Fruit fly (Drosophila melanogaster) whole organism, embryonic: Measurements from ENCODE around the gene CG4041.

Experiments used
- Bdp1 ChIP-seq: fragments of 200-800 bp; sonication (Bioruptor generic); optimal IDR thresholded peaks from 3 replicates; lab custom pipeline; 2016; ENCODE audit warnings: missing biosample characterization, missing genetic modification characterization
- Blimp-1 ChIP-seq: fragments of 200-800 bp; sonication (Bioruptor generic); optimal IDR thresholded peaks from 3 replicates; lab custom pipeline; 2018; ENCODE audit warnings: missing biosample characterization, missing genetic modification characterization, mild to moderate bottlenecking, moderate library complexity, missing genetic modification reagents
- CG10321 ChIP-seq: fragments of 200-800 bp; sonication (Bioruptor generic); IDR thresholded peaks from 2 replicates; pipeline ENCODE4 v1.3.6; 2022; ENCODE audit warnings: missing biosample characterization, missing genetic modification characterization
- CG11696 ChIP-seq: fragments of 200-800 bp; sonication (Bioruptor generic); IDR thresholded peaks from 2 replicates; pipeline ENCODE4 v1.3.6; 2022; ENCODE audit warnings: missing biosample characterization, missing genetic modification characterization
- CG13894 ChIP-seq: fragments of 200-800 bp; sonication (Bioruptor generic); optimal IDR thresholded peaks from 3 replicates; lab custom pipeline; 2018; ENCODE audit warnings: missing biosample characterization, mild to moderate bottlenecking, missing genetic modification characterization, moderate library complexity
- CG15514 ChIP-seq: fragments of 200-800 bp; sonication (Bioruptor generic); optimal IDR thresholded peaks from 3 replicates; lab custom pipeline; 2017; ENCODE audit warnings: missing biosample characterization, missing genetic modification characterization, mild to moderate bottlenecking, moderate library complexity, missing genetic modification reagents
- CG17359 ChIP-seq: fragments of 200-800 bp; sonication (Bioruptor generic); optimal IDR thresholded peaks from 3 replicates; lab custom pipeline; 2018; ENCODE audit warnings: missing biosample characterization, mild to moderate bottlenecking, missing genetic modification characterization, moderate library complexity
- CG18619 ChIP-seq: fragments of 200-800 bp; sonication (Bioruptor generic); optimal IDR thresholded peaks from 3 replicates; lab custom pipeline; 2017; ENCODE audit warnings: missing biosample characterization, mild to moderate bottlenecking, missing genetic modification characterization
- CG2129 ChIP-seq: fragments of 200-800 bp; sonication (Bioruptor generic); IDR thresholded peaks from 2 replicates; pipeline ENCODE4 v1.3.6; 2022; ENCODE audit warnings: missing biosample characterization, missing genetic modification characterization; ENCODE audit not compliant: partially characterized antibody
- CG32772 ChIP-seq: fragments of 200-800 bp; sonication (Bioruptor generic); IDR thresholded peaks from 2 replicates; pipeline ENCODE4 v1.3.6; 2022; ENCODE audit warnings: missing biosample characterization, missing genetic modification characterization
- CG34224 ChIP-seq: fragments of 200-800 bp; sonication (Bioruptor generic); IDR thresholded peaks from 3 replicates; pipeline ENCODE4 v1.3.6; 2022; ENCODE audit warnings: missing biosample characterization, missing genetic modification characterization; ENCODE audit not compliant: partially characterized antibody
- CG34422 ChIP-seq: fragments of 200-800 bp; sonication (Bioruptor generic); IDR thresholded peaks from 3 replicates; pipeline ENCODE4 v1.3.6; 2022; ENCODE audit warnings: missing biosample characterization, missing genetic modification characterization
- CG3847 ChIP-seq: fragments of 200-800 bp; sonication (Bioruptor generic); IDR thresholded peaks from 2 replicates; pipeline ENCODE4 v1.3.6; 2022; ENCODE audit warnings: missing biosample characterization, missing genetic modification characterization
- CG4617 ChIP-seq: fragments of 200-800 bp; sonication (Bioruptor generic); optimal IDR thresholded peaks from 3 replicates; lab custom pipeline; 2016; ENCODE audit warnings: missing biosample characterization, missing genetic modification characterization, borderline replicate concordance
- CG5180 ChIP-seq: fragments of 200-800 bp; sonication (Bioruptor generic); optimal IDR thresholded peaks from 3 replicates; lab custom pipeline; 2017; ENCODE audit warnings: missing biosample characterization, missing genetic modification characterization, mild to moderate bottlenecking, moderate library complexity, missing genetic modification reagents
- CG5245 ChIP-seq: fragments of 200-800 bp; sonication (Bioruptor generic); optimal IDR thresholded peaks from 3 replicates; lab custom pipeline; 2016; ENCODE audit warnings: missing biosample characterization, missing genetic modification characterization
- CG6791 ChIP-seq: fragments of 200-800 bp; sonication (Bioruptor generic); IDR thresholded peaks from 3 replicates; pipeline ENCODE4 v1.3.6; 2022; ENCODE audit warnings: missing biosample characterization, missing genetic modification characterization; ENCODE audit not compliant: partially characterized antibody
- CG7745 ChIP-seq: fragments of 200-800 bp; sonication (Bioruptor generic); optimal IDR thresholded peaks from 2 replicates; lab custom pipeline; 2018; ENCODE audit warnings: missing biosample characterization, mild to moderate bottlenecking, missing genetic modification characterization, moderate library complexity
- CG8359 ChIP-seq: fragments of 200-800 bp; sonication (Bioruptor generic); optimal IDR thresholded peaks from 2 replicates; lab custom pipeline; 2017; ENCODE audit warnings: missing biosample characterization, mild to moderate bottlenecking, missing genetic modification characterization, borderline replicate concordance
- CG9932 ChIP-seq: fragments of 200-800 bp; sonication (Bioruptor generic); IDR thresholded peaks from 2 replicates; pipeline ENCODE4 v1.3.6; 2022; ENCODE audit warnings: missing biosample characterization, missing genetic modification characterization
- CHES-1-like ChIP-seq: fragments of 200-800 bp; sonication (Bioruptor generic); optimal IDR thresholded peaks from 2 replicates; lab custom pipeline; 2016; ENCODE audit warnings: missing biosample characterization, missing genetic modification characterization
- Dek ChIP-seq: fragments of 200-800 bp; sonication (Bioruptor generic); optimal IDR thresholded peaks from 3 replicates; lab custom pipeline; 2019; ENCODE audit warnings: missing biosample characterization, mild to moderate bottlenecking, missing genetic modification characterization, moderate library complexity
- Dref ChIP-seq: fragments of 200-800 bp; sonication (Bioruptor generic); IDR thresholded peaks from 2 replicates; pipeline ENCODE4 v1.3.6; 2022; ENCODE audit warnings: missing biosample characterization, missing genetic modification characterization
- Gug ChIP-seq: fragments of 200-800 bp; sonication (Bioruptor generic); IDR thresholded peaks from 4 replicates; pipeline ENCODE4 v1.3.6; 2022; ENCODE audit warnings: missing biosample characterization, missing genetic modification characterization
- H2.0 ChIP-seq: fragments of 200-800 bp; sonication (Bioruptor generic); IDR thresholded peaks from 2 replicates; pipeline ENCODE4 v1.3.6; 2022; ENCODE audit warnings: missing biosample characterization, missing genetic modification characterization
- Hr3 ChIP-seq: fragments of 200-800 bp; sonication (Bioruptor generic); optimal IDR thresholded peaks from 3 replicates; lab custom pipeline; 2016; ENCODE audit warnings: missing biosample characterization, missing genetic modification characterization
- Lhr ChIP-seq: fragments of 200-800 bp; sonication (Bioruptor generic); optimal IDR thresholded peaks from 3 replicates; lab custom pipeline; 2017; ENCODE audit warnings: mild to moderate bottlenecking, missing biosample characterization, missing genetic modification reagents, missing genetic modification characterization
- Mes4 ChIP-seq: fragments of 200-800 bp; sonication (Bioruptor generic); optimal IDR thresholded peaks from 2 replicates; lab custom pipeline; 2016; ENCODE audit warnings: missing biosample characterization, missing genetic modification characterization
- PHDP ChIP-seq: fragments of 200-800 bp; sonication (Bioruptor generic); optimal IDR thresholded peaks from 3 replicates; lab custom pipeline; 2018; ENCODE audit warnings: missing biosample characterization, mild to moderate bottlenecking, missing genetic modification characterization, moderate library complexity
- ab ChIP-seq: fragments of 200-800 bp; sonication (Bioruptor generic); optimal IDR thresholded peaks from 2 replicates; lab custom pipeline; 2016; ENCODE audit warnings: missing biosample characterization, missing genetic modification characterization
- corto ChIP-seq: fragments of 200-800 bp; sonication (Bioruptor generic); optimal IDR thresholded peaks from 2 replicates; lab custom pipeline; 2016; ENCODE audit warnings: missing biosample characterization, mild to moderate bottlenecking, missing genetic modification characterization, moderate library complexity
- disco-r ChIP-seq: fragments of 200-800 bp; sonication (Bioruptor generic); optimal IDR thresholded peaks from 2 replicates; lab custom pipeline; 2016; ENCODE audit warnings: missing biosample characterization, missing genetic modification characterization
- dm ChIP-seq: fragments of 200-800 bp; sonication (Bioruptor generic); optimal IDR thresholded peaks from 3 replicates; lab custom pipeline; 2016; ENCODE audit warnings: missing biosample characterization, missing genetic modification characterization
- ewg ChIP-seq: fragments of 200-800 bp; sonication (Bioruptor generic); optimal IDR thresholded peaks from 3 replicates; lab custom pipeline; 2017; ENCODE audit warnings: mild to moderate bottlenecking, missing biosample characterization, missing genetic modification reagents, missing genetic modification characterization
- grau ChIP-seq: fragments of 200-800 bp; optimal IDR thresholded peaks from 3 replicates; lab custom pipeline; 2019; ENCODE audit warnings: missing biosample characterization, mild to moderate bottlenecking, missing genetic modification characterization, moderate library complexity
- kay ChIP-seq: fragments of 200-800 bp; sonication (Bioruptor generic); optimal IDR thresholded peaks from 2 replicates; lab custom pipeline; 2016; ENCODE audit warnings: missing biosample characterization, missing genetic modification characterization
- kni ChIP-seq: fragments of 200-800 bp; sonication (Bioruptor generic); optimal IDR thresholded peaks from 3 replicates; lab custom pipeline; 2017; ENCODE audit warnings: mild to moderate bottlenecking, missing biosample characterization, missing genetic modification reagents, missing genetic modification characterization
- nom ChIP-seq: fragments of 200-800 bp; sonication (Bioruptor generic); optimal IDR thresholded peaks from 2 replicates; lab custom pipeline; 2017; ENCODE audit warnings: missing biosample characterization, missing genetic modification characterization, mild to moderate bottlenecking, moderate library complexity, missing genetic modification reagents
- pfk ChIP-seq: fragments of 200-800 bp; sonication (Bioruptor generic); optimal IDR thresholded peaks from 2 replicates; lab custom pipeline; 2018; ENCODE audit warnings: missing biosample characterization, mild to moderate bottlenecking, missing genetic modification characterization, moderate library complexity
- repo ChIP-seq: fragments of 200-800 bp; sonication (Bioruptor generic); optimal IDR thresholded peaks from 2 replicates; lab custom pipeline; 2016; ENCODE audit warnings: missing biosample characterization, missing genetic modification characterization
- row ChIP-seq: fragments of 200-800 bp; sonication (Bioruptor generic); IDR thresholded peaks from 3 replicates; pipeline ENCODE4 v1.3.6; 2022; ENCODE audit warnings: missing biosample characterization, missing genetic modification characterization
- sens-2 ChIP-seq: fragments of 200-800 bp; sonication (Bioruptor generic); IDR thresholded peaks from 2 replicates; pipeline ENCODE4 v1.3.6; 2022; ENCODE audit warnings: missing biosample characterization, missing genetic modification characterization
- sima ChIP-seq: fragments of 200-800 bp; sonication (Bioruptor generic); optimal IDR thresholded peaks from 2 replicates; lab custom pipeline; 2016; ENCODE audit warnings: missing biosample characterization, missing genetic modification characterization
- sug ChIP-seq: fragments of 200-800 bp; optimal IDR thresholded peaks from 2 replicates; lab custom pipeline; 2019; ENCODE audit warnings: missing biosample characterization, mild to moderate bottlenecking, missing genetic modification characterization, moderate library complexity
- tio ChIP-seq: fragments of 200-800 bp; sonication (Bioruptor generic); optimal IDR thresholded peaks from 2 replicates; lab custom pipeline; 2017; ENCODE audit warnings: missing biosample characterization, missing genetic modification characterization, inconsistent platforms
- trh ChIP-seq: fragments of 200-800 bp; sonication (Bioruptor generic); optimal IDR thresholded peaks from 2 replicates; lab custom pipeline; 2016; ENCODE audit warnings: missing biosample characterization, missing genetic modification characterization
- wor ChIP-seq: fragments of 200-800 bp; sonication (Bioruptor generic); IDR thresholded peaks from 2 replicates; pipeline ENCODE4 v1.3.6; 2022; ENCODE audit warnings: missing biosample characterization, missing genetic modification characterization
- yki ChIP-seq: fragments of >200 bp; optimal IDR thresholded peaks from 3 replicates; lab custom pipeline; 2018
- zf30C ChIP-seq: fragments of 200-800 bp; sonication (Bioruptor generic); optimal IDR thresholded peaks from 3 replicates; lab custom pipeline; 2018; ENCODE audit warnings: missing biosample characterization, mild to moderate bottlenecking, missing genetic modification characterization

Gene CG4041

dm6 chrX:4939788-4940441 lies 21.7 kb upstream of the CG4041 start (continued):
- peak; percentile 91 for TF ChIP-seq Mes4
- peak; percentile 98 for TF ChIP-seq CG17359 (tag; lab: Kevin White, UChicago)
- peak; percentile 48 for TF ChIP-seq CG13894
- no peak for TF ChIP-seq CG2129 (GFP tag; lab: Robert Waterston, UW)
- TF ChIP-seq wor (GFP tag; lab: Robert Waterston, UW) = peak; percentile 92
- peak; percentile 1 for TF ChIP-seq pfk
- peak; percentile 83 for TF ChIP-seq trh (GFP tag; lab: Kevin White, UChicago)
- TF ChIP-seq sima (GFP tag; lab: Kevin White, UChicago) = peak; percentile 67
- peak; percentile 85 for TF ChIP-seq kay (GFP tag; lab: Kevin White, UChicago)
- peak; percentile 89 for TF ChIP-seq tio
- TF ChIP-seq nom (GFP tag; lab: Kevin White, UChicago) = peak; percentile 89
- TF ChIP-seq CG34224 (GFP tag; lab: Robert Waterston, UW) = no peak
- TF ChIP-seq kni (GFP tag; lab: Kevin White, UChicago) = peak; percentile 95
- TF ChIP-seq ewg = peak; percentile 88
- TF ChIP-seq Gug (GFP tag; lab: Robert Waterston, UW) = peak; percentile 97
- TF ChIP-seq CG5245 (GFP tag; lab: Kevin White, UChicago) = peak; percentile 97
- TF ChIP-seq disco-r (GFP tag; lab: Kevin White, UChicago) = peak; percentile 81
- peak; percentile 95 for TF ChIP-seq Hr3 (GFP tag; lab: Kevin White, UChicago)
- TF ChIP-seq Blimp-1 (GFP tag; lab: Kevin White, UChicago) = peak; percentile 92
- TF ChIP-seq row (GFP tag; lab: Robert Waterston, UW) = peak; percentile 94
- peak; percentile 87 for TF ChIP-seq Lhr (GFP tag; lab: Kevin White, UChicago)
- no peak for TF ChIP-seq CG6791
- TF ChIP-seq CG5180 (GFP tag; lab: Kevin White, UChicago) = peak; percentile 85
- TF ChIP-seq CG10321 = peak; percentile 72; the same call in 1 of the 2 replicates
- TF ChIP-seq sens-2 (GFP tag; lab: Robert Waterston, UW) = peak; percentile 98
- peak; percentile 35 for TF ChIP-seq zf30C
- TF ChIP-seq dm = peak; percentile 83
- peak; percentile 85 for TF ChIP-seq CG11696 (GFP tag; lab: Robert Waterston, UW)
- peak; percentile 88 for TF ChIP-seq CG18619 (GFP tag; lab: Kevin White, UChicago)
- peak; percentile 84 for TF ChIP-seq sug (tag; lab: Kevin White, UChicago)
- peak; percentile 95 for TF ChIP-seq ab (GFP tag; lab: Kevin White, UChicago)
- TF ChIP-seq repo (GFP tag; lab: Kevin White, UChicago) = peak; percentile 93
- peak; percentile 86 for TF ChIP-seq Dek (tag; lab: Kevin White, UChicago)
- TF ChIP-seq CG32772 (GFP tag; lab: Robert Waterston, UW) = peak; percentile 99
- peak; percentile 67 for TF ChIP-seq CG15514
- peak; percentile 6 for TF ChIP-seq corto (GFP tag; lab: Kevin White, UChicago)
- TF ChIP-seq Bdp1 (GFP tag; lab: Kevin White, UChicago) = peak; percentile 85
- peak; percentile 87 for TF ChIP-seq CG3847 (GFP tag; lab: Robert Waterston, UW)
- TF ChIP-seq CG8359 (GFP tag; lab: Kevin White, UChicago) = peak; percentile 89
- peak; percentile 87 for TF ChIP-seq CG4617 (GFP tag; lab: Kevin White, UChicago)
- TF ChIP-seq PHDP (tag; lab: Kevin White, UChicago) = peak; percentile 92
- TF ChIP-seq yki (lab: Kevin White, UChicago) = no peak
- no peak for TF ChIP-seq Dref (GFP tag; lab: Robert Waterston, UW)
- peak; percentile 48 for TF ChIP-seq CG7745 (tag; lab: Kevin White, UChicago)
- peak; percentile 80 for TF ChIP-seq CG9932 (GFP tag; lab: Robert Waterston, UW)
- TF ChIP-seq CHES-1-like = peak; percentile 87
- peak; percentile 99 for TF ChIP-seq grau (tag; lab: Kevin White, UChicago)
- peak; percentile 96 for TF ChIP-seq H2.0 (GFP tag; lab: Robert Waterston, UW)
- TF ChIP-seq CG34422 (GFP tag; lab: Robert Waterston, UW) = peak; percentile 96
